Fruit fly (Drosophila melanogaster) whole organism, embryonic: ENCODE measurements around the gene CG8870.

Experiments
- Atf-2 ChIP-seq: fragments of 200-800 bp; sonication (Bioruptor generic); optimal IDR thresholded peaks from 2 replicates; lab custom pipeline; 2016; ENCODE audit warnings: missing biosample characterization, missing genetic modification characterization
- Awh ChIP-seq: fragments of 200-800 bp; sonication (Bioruptor generic); IDR thresholded peaks from 2 replicates; pipeline ENCODE4, ENCODE4 v1.3.6; 2022; ENCODE audit warnings: missing biosample characterization, missing genetic modification characterization
- CG10267 ChIP-seq: fragments of 200-800 bp; sonication (Bioruptor generic); optimal IDR thresholded peaks from 2 replicates; lab custom pipeline; 2018; ENCODE audit warnings: missing biosample characterization, mild to moderate bottlenecking, missing genetic modification characterization, moderate library complexity
- CG10431 ChIP-seq: fragments of 200-800 bp; sonication (Bioruptor generic); optimal IDR thresholded peaks from 3 replicates; lab custom pipeline; 2018; ENCODE audit warnings: missing biosample characterization, mild to moderate bottlenecking, missing genetic modification characterization
- CG10565 ChIP-seq: fragments of 200-800 bp; sonication (Bioruptor generic); optimal IDR thresholded peaks from 3 replicates; lab custom pipeline; 2016; ENCODE audit warnings: missing biosample characterization, mild to moderate bottlenecking, missing genetic modification characterization
- CG11695 ChIP-seq: fragments of 200-800 bp; sonication (Bioruptor generic); IDR thresholded peaks from 3 replicates; pipeline ENCODE4 v1.3.6; 2022; ENCODE audit warnings: missing biosample characterization, missing genetic modification characterization
- CG12236 ChIP-seq: fragments of 200-800 bp; sonication (Bioruptor generic); optimal IDR thresholded peaks from 2 replicates; lab custom pipeline; 2016; ENCODE audit warnings: missing biosample characterization, missing genetic modification characterization
- CG18599 ChIP-seq: fragments of 200-800 bp; sonication (Bioruptor generic); optimal IDR thresholded peaks from 3 replicates; lab custom pipeline; 2017; ENCODE audit warnings: missing biosample characterization, missing genetic modification characterization, mild to moderate bottlenecking, moderate library complexity, missing genetic modification reagents
- CG2889 ChIP-seq: fragments of 200-800 bp; sonication (Bioruptor generic); IDR thresholded peaks from 3 replicates; pipeline ENCODE4 v1.3.6; 2022; ENCODE audit warnings: missing biosample characterization, missing genetic modification characterization
- CG30431 ChIP-seq: fragments of 200-800 bp; sonication (Bioruptor generic); optimal IDR thresholded peaks from 2 replicates; lab custom pipeline; 2017; ENCODE audit warnings: missing biosample characterization, missing genetic modification characterization
- CG32767 ChIP-seq: fragments of 200-800 bp; sonication (Bioruptor generic); IDR thresholded peaks from 2 replicates; pipeline ENCODE4 v1.3.6; 2022; ENCODE audit warnings: missing biosample characterization, missing genetic modification characterization
- CG3407 ChIP-seq: fragments of 200-800 bp; sonication (Bioruptor generic); optimal IDR thresholded peaks from 2 replicates; lab custom pipeline; 2018; ENCODE audit warnings: missing biosample characterization, mild to moderate bottlenecking, missing genetic modification characterization
- CG3726 ChIP-seq: fragments of 200-800 bp; sonication (Bioruptor generic); IDR thresholded peaks from 3 replicates; pipeline ENCODE4, ENCODE4 v1.3.6; 2022; ENCODE audit warnings: missing biosample characterization, missing genetic modification characterization
- CG4404 ChIP-seq: fragments of 200-800 bp; sonication (Bioruptor generic); IDR thresholded peaks from 2 replicates; pipeline ENCODE4 v1.3.6; 2022; ENCODE audit warnings: missing biosample characterization, missing genetic modification characterization
- CG7372 ChIP-seq: fragments of 200-800 bp; sonication (Bioruptor generic); IDR thresholded peaks from 2 replicates; pipeline ENCODE4 v1.3.6; 2022; ENCODE audit warnings: missing biosample characterization, missing genetic modification characterization
- CG7745 ChIP-seq: fragments of 200-800 bp; sonication (Bioruptor generic); optimal IDR thresholded peaks from 2 replicates; lab custom pipeline; 2018; ENCODE audit warnings: missing biosample characterization, mild to moderate bottlenecking, missing genetic modification characterization, moderate library complexity
- CTCF ChIP-seq: fragments of 200-800 bp; sonication (Bioruptor generic); optimal IDR thresholded peaks from 2 replicates; lab custom pipeline; 2017; ENCODE audit warnings: missing biosample characterization, mild to moderate bottlenecking, missing genetic modification characterization, moderate library complexity
- Dip2 ChIP-seq: fragments of 200-800 bp; sonication (Bioruptor generic); IDR thresholded peaks from 2 replicates; pipeline ENCODE4 v1.3.6; 2022; ENCODE audit warnings: missing biosample characterization, missing genetic modification characterization
- Fer1 ChIP-seq: fragments of 200-800 bp; sonication (Bioruptor generic); optimal IDR thresholded peaks from 2 replicates; lab custom pipeline; 2017; ENCODE audit warnings: missing biosample characterization, mild to moderate bottlenecking, missing genetic modification characterization
- HLH54F ChIP-seq: fragments of 200-800 bp; sonication (Bioruptor generic); optimal IDR thresholded peaks from 3 replicates; lab custom pipeline; 2016; ENCODE audit warnings: missing biosample characterization, missing genetic modification characterization
- Hand ChIP-seq: fragments of 200-800 bp; sonication (Bioruptor generic); optimal IDR thresholded peaks from 2 replicates; lab custom pipeline; 2017; ENCODE audit warnings: mild to moderate bottlenecking, missing biosample characterization, missing genetic modification reagents, missing genetic modification characterization
- HmgZ ChIP-seq: fragments of 200-800 bp; sonication (Bioruptor generic); optimal IDR thresholded peaks from 2 replicates; lab custom pipeline; 2018; ENCODE audit warnings: missing biosample characterization, mild to moderate bottlenecking, missing genetic modification characterization
- Hmx ChIP-seq: fragments of 200-800 bp; sonication (Bioruptor generic); optimal IDR thresholded peaks from 2 replicates; lab custom pipeline; 2016; ENCODE audit warnings: missing biosample characterization, missing genetic modification characterization
- Hr3 ChIP-seq: fragments of 200-800 bp; sonication (Bioruptor generic); optimal IDR thresholded peaks from 3 replicates; lab custom pipeline; 2016; ENCODE audit warnings: missing biosample characterization, missing genetic modification characterization
- Lpt ChIP-seq: fragments of >200 bp; optimal IDR thresholded peaks from 2 replicates; lab custom pipeline; 2018; ENCODE audit warnings: missing biosample characterization, missing genetic modification characterization
- NFAT ChIP-seq: fragments of 200-800 bp; sonication (Bioruptor generic); IDR thresholded peaks from 2 replicates; pipeline ENCODE4 v1.3.6; 2022; ENCODE audit warnings: missing biosample characterization, missing genetic modification characterization
- NK7.1 ChIP-seq: fragments of 200-800 bp; sonication (Bioruptor generic); optimal IDR thresholded peaks from 3 replicates; lab custom pipeline; 2016; ENCODE audit warnings: missing biosample characterization, missing genetic modification characterization
- Neu2 ChIP-seq: fragments of 200-800 bp; sonication (Bioruptor generic); optimal IDR thresholded peaks from 3 replicates; lab custom pipeline; 2016; ENCODE audit warnings: missing biosample characterization, missing genetic modification characterization, borderline replicate concordance
- Opbp ChIP-seq: fragments of 200-800 bp; sonication (Bioruptor generic); IDR thresholded peaks from 3 replicates; pipeline ENCODE4 v1.3.6; 2022; ENCODE audit warnings: missing biosample characterization, missing genetic modification characterization; ENCODE audit not compliant: partially characterized antibody
- PHDP ChIP-seq: fragments of 200-800 bp; sonication (Bioruptor generic); optimal IDR thresholded peaks from 3 replicates; lab custom pipeline; 2018; ENCODE audit warnings: missing biosample characterization, mild to moderate bottlenecking, missing genetic modification characterization, moderate library complexity
- Side ChIP-seq: fragments of 200-800 bp; sonication (Bioruptor generic); optimal IDR thresholded peaks from 2 replicates; lab custom pipeline; 2016; ENCODE audit warnings: missing biosample characterization, missing genetic modification characterization
- Tbp ChIP-seq: fragments of >200 bp; optimal IDR thresholded peaks from 2 replicates; lab custom pipeline; 2018; ENCODE audit warnings: missing biosample characterization, missing genetic modification characterization
- aop ChIP-seq: fragments of 200-800 bp; sonication (Bioruptor generic); IDR thresholded peaks from 2 replicates; pipeline ENCODE4 v1.3.6; 2022; ENCODE audit warnings: missing biosample characterization, missing genetic modification characterization
- btn ChIP-seq: fragments of 200-800 bp; sonication (Bioruptor generic); optimal IDR thresholded peaks from 2 replicates; lab custom pipeline; 2016; ENCODE audit warnings: missing biosample characterization, missing genetic modification characterization
- cad ChIP-seq: fragments of >200 bp; optimal IDR thresholded peaks from 2 replicates; lab custom pipeline; 2017; ENCODE audit warnings: missing biosample characterization, missing genetic modification characterization
- croc ChIP-seq: fragments of 200-800 bp; sonication (Bioruptor generic); conservative IDR thresholded peaks from 3 replicates; pipeline ENCODE4 v1.3.6; 2022; ENCODE audit warnings: missing biosample characterization, missing genetic modification characterization
- cwo ChIP-seq: fragments of 200-800 bp; sonication (Bioruptor generic); optimal IDR thresholded peaks from 3 replicates; lab custom pipeline; 2017; ENCODE audit warnings: missing biosample characterization, missing genetic modification characterization, mild to moderate bottlenecking, moderate library complexity, missing genetic modification reagents
- da ChIP-seq: fragments of 200-800 bp; sonication (Bioruptor generic); optimal IDR thresholded peaks from 2 replicates; lab custom pipeline; 2016; ENCODE audit warnings: missing biosample characterization, missing genetic modification characterization
- dimm ChIP-seq: fragments of 200-800 bp; sonication (Bioruptor generic); IDR thresholded peaks from 2 replicates; pipeline ENCODE4 v1.3.6; 2022; ENCODE audit warnings: missing biosample characterization, missing genetic modification characterization
- dmrt11E ChIP-seq: fragments of 200-800 bp; sonication (Bioruptor generic); optimal IDR thresholded peaks from 3 replicates; lab custom pipeline; 2018; ENCODE audit warnings: missing biosample characterization, mild to moderate bottlenecking, missing genetic modification characterization, moderate library complexity
- emc ChIP-seq: fragments of 200-800 bp; sonication (Bioruptor generic); optimal IDR thresholded peaks from 2 replicates; lab custom pipeline; 2016; ENCODE audit warnings: missing biosample characterization, missing genetic modification characterization
- ftz-f1 ChIP-seq: fragments of 200-800 bp; sonication (Bioruptor generic); optimal IDR thresholded peaks from 2 replicates; lab custom pipeline; 2016; ENCODE audit warnings: missing biosample characterization, missing genetic modification characterization
- grn ChIP-seq: fragments of 200-800 bp; sonication (Bioruptor generic); optimal IDR thresholded peaks from 3 replicates; lab custom pipeline; 2017; ENCODE audit warnings: missing biosample characterization, missing genetic modification characterization
- hb ChIP-seq: fragments of 200-800 bp; sonication (Bioruptor generic); IDR thresholded peaks from 3 replicates; pipeline ENCODE4 v1.3.6; 2022; ENCODE audit warnings: missing biosample characterization, missing genetic modification characterization; ENCODE audit not compliant: partially characterized antibody
- hbn ChIP-seq: fragments of 200-800 bp; sonication (Bioruptor generic); IDR thresholded peaks from 2 replicates; pipeline ENCODE4 v1.3.6; 2022; ENCODE audit warnings: missing biosample characterization, missing genetic modification characterization; ENCODE audit not compliant: partially characterized antibody
- pho ChIP-seq: fragments of 200-800 bp; sonication (Bioruptor generic); optimal IDR thresholded peaks from 2 replicates; lab custom pipeline; 2016; ENCODE audit warnings: missing biosample characterization, missing genetic modification characterization
- run ChIP-seq: fragments of 200-800 bp; sonication (Bioruptor generic); optimal IDR thresholded peaks from 3 replicates; lab custom pipeline; 2018; ENCODE audit warnings: missing biosample characterization, mild to moderate bottlenecking, missing genetic modification characterization
- sens-2 ChIP-seq: fragments of 200-800 bp; sonication (Bioruptor generic); IDR thresholded peaks from 2 replicates; pipeline ENCODE4 v1.3.6; 2022; ENCODE audit warnings: missing biosample characterization, missing genetic modification characterization
- stwl ChIP-seq: fragments of 200-800 bp; sonication (Bioruptor generic); optimal IDR thresholded peaks from 3 replicates; lab custom pipeline; 2018; ENCODE audit warnings: missing biosample characterization, mild to moderate bottlenecking, missing genetic modification characterization, moderate library complexity
- usp ChIP-seq: fragments of >200 bp; optimal IDR thresholded peaks from 2 replicates; lab custom pipeline; 2017; ENCODE audit warnings: missing biosample characterization, missing genetic modification characterization

The CG8870 gene

dm6 chr3R:13366561-13367518 lies 12.8 kb upstream of the CG8870 start, which contains the start of gene Elp6 (continued):
- TF ChIP-seq hb: no peak
- TF ChIP-seq CG3726 (GFP tag; lab: Robert Waterston, UW): no peak
- no peak for TF ChIP-seq Lpt (GFP tag; lab: Kevin White, UChicago)
- no peak for TF ChIP-seq CG10565 (GFP tag; lab: Kevin White, UChicago)
- peak; percentile 4 for TF ChIP-seq CG30431 (GFP tag; lab: Kevin White, UChicago)
- TF ChIP-seq Fer1 (GFP tag; lab: Kevin White, UChicago): peak; percentile 47
- no peak for TF ChIP-seq hbn
- TF ChIP-seq croc: no peak
- TF ChIP-seq cwo (GFP tag; lab: Kevin White, UChicago): peak; percentile 59
- no peak for TF ChIP-seq Opbp (GFP tag; lab: Robert Waterston, UW)
- peak; percentile 61 for TF ChIP-seq Hand (GFP tag; lab: Kevin White, UChicago)
- no peak for TF ChIP-seq Tbp
- TF ChIP-seq emc (GFP tag; lab: Kevin White, UChicago): peak; percentile 48
- no peak for TF ChIP-seq usp (GFP tag; lab: Kevin White, UChicago)
- no peak for TF ChIP-seq grn (GFP tag; lab: Kevin White, UChicago)
- TF ChIP-seq Awh (GFP tag; lab: Robert Waterston, UW): peak; percentile 67; the same call in 1 of the 2 replicates
- 0 out of 2 replicates have a peak, but pooled peaks have one; percentile 9 for TF ChIP-seq dimm
- no peak for TF ChIP-seq aop (GFP tag; lab: Robert Waterston, UW)
- no peak for TF ChIP-seq cad (GFP tag; lab: Kevin White, UChicago)
- peak; percentile 81 for TF ChIP-seq CG10267 (tag; lab: Kevin White, UChicago)
- TF ChIP-seq CG10431 (GFP tag; lab: Kevin White, UChicago): peak; percentile 71
- peak; percentile 76 for TF ChIP-seq HLH54F (GFP tag; lab: Kevin White, UChicago)
- TF ChIP-seq CG11695 (GFP tag; lab: Robert Waterston, UW): peak; percentile 37; the same call in 1 of the 3 replicates
- 0 out of 3 replicates have a peak, but pooled peaks have one; percentile 46 for TF ChIP-seq CG2889 (GFP tag; lab: Robert Waterston, UW)
- peak; percentile 16 for TF ChIP-seq btn (GFP tag; lab: Kevin White, UChicago)
- TF ChIP-seq CG12236: peak; percentile 32
- no peak for TF ChIP-seq HmgZ (tag; lab: Kevin White, UChicago)
- TF ChIP-seq dmrt11E: no peak
- peak; percentile 59 for TF ChIP-seq PHDP
- peak; percentile 85 for TF ChIP-seq stwl (tag; lab: Kevin White, UChicago)
- no peak for TF ChIP-seq run (tag; lab: Kevin White, UChicago)
- TF ChIP-seq CG4404: no peak
- peak; percentile 52; the same call in 1 of the 2 replicates for TF ChIP-seq CG32767
- TF ChIP-seq ftz-f1 (GFP tag; lab: Kevin White, UChicago): no peak
- TF ChIP-seq CG7372 (GFP tag; lab: Robert Waterston, UW): peak; percentile 52; the same call in 1 of the 2 replicates
- peak; percentile 28 for TF ChIP-seq Hmx
- TF ChIP-seq CTCF (GFP tag; lab: Kevin White, UChicago): no peak
- TF ChIP-seq CG7745 (tag; lab: Kevin White, UChicago): no peak
- peak; percentile 4 for TF ChIP-seq NK7.1
- peak; percentile 3 for TF ChIP-seq Side (GFP tag; lab: Kevin White, UChicago)
- TF ChIP-seq CG3407 (GFP tag; lab: Kevin White, UChicago): no peak
- no peak for TF ChIP-seq Neu2
- TF ChIP-seq CG18599: peak; percentile 78
- no peak for TF ChIP-seq da (GFP tag; lab: Kevin White, UChicago)
- TF ChIP-seq Dip2 (GFP tag; lab: Robert Waterston, UW): 0 out of 2 replicates have a peak, but pooled peaks have one; percentile 6
- TF ChIP-seq Atf-2: peak; percentile 58
- peak; percentile 76 for TF ChIP-seq Hr3 (GFP tag; lab: Kevin White, UChicago)
- peak; percentile 78 for TF ChIP-seq NFAT
- TF ChIP-seq pho (GFP tag; lab: Kevin White, UChicago): peak; percentile 69
- TF ChIP-seq sens-2 (GFP tag; lab: Robert Waterston, UW): no peak
